Worm (Caenorhabditis elegans) whole organism, L2 larva: Measurements from ENCODE around the gene Y2H9A.6.

ENCODE experiments used
- dmd-4 ChIP-seq: sonication (generic microtip); optimal IDR thresholded peaks from 2 replicates; lab custom pipeline; 2017; ENCODE audit warnings: missing biosample characterization, missing genetic modification characterization
- egl-27 ChIP-seq: sonication (generic microtip); optimal IDR thresholded peaks from 3 replicates; lab custom pipeline; 2017; ENCODE audit warnings: missing biosample characterization, missing genetic modification reagents, missing genetic modification characterization
- nhr-25 ChIP-seq: fragments of 150-350 bp; sonication (generic microtip); optimal IDR thresholded peaks from 3 replicates; lab custom pipeline; 2014; ENCODE audit warnings: missing biosample characterization, missing genetic modification characterization
- nhr-77 ChIP-seq: fragments of 150-350 bp; optimal IDR thresholded peaks from 2 replicates; lab custom pipeline; 2014; ENCODE audit warnings: missing biosample characterization, missing genetic modification characterization
- skn-1 ChIP-seq: sonication (generic microtip); optimal IDR thresholded peaks from 2 replicates; lab custom pipeline; 2017; ENCODE audit warnings: missing biosample characterization, missing genetic modification characterization

ce11 chrV:13414585-13414984 is 29.1 kb upstream of the Y2H9A.6 start, which contains the start of gene cut-2:
- TF ChIP-seq dmd-4 (tag; lab: Kevin White, UChicago): no peak
- TF ChIP-seq nhr-77 (tag; lab: Kevin White, UChicago): no peak
- no peak for TF ChIP-seq nhr-25 (tag; lab: Kevin White, UChicago)
- no peak for TF ChIP-seq skn-1 (tag; lab: Kevin White, UChicago)
- no peak for TF ChIP-seq egl-27 (tag; lab: Kevin White, UChicago)
